Worm (Caenorhabditis elegans) whole organism, L4/young adult: ENCODE data around the gene C03H5.7.

ENCODE experiments used
- W03F9.2 ChIP-seq: fragments of 150-350 bp; optimal IDR thresholded peaks from 2 replicates; lab custom pipeline; 2014; ENCODE audit warnings: missing biosample characterization, missing genetic modification characterization
- dao-5 ChIP-seq: sonication (generic microtip); optimal IDR thresholded peaks from 2 replicates; lab custom pipeline; 2016; ENCODE audit warnings: missing genotype, missing genetic modification characterization, moderate library complexity, missing compliant biosample characterization
- him-1 ChIP-seq: sonication (generic microtip); optimal IDR thresholded peaks from 2 replicates; lab custom pipeline; 2016; ENCODE audit warnings: missing genotype, missing genetic modification reagents, missing genetic modification characterization, missing compliant biosample characterization

DNA sequence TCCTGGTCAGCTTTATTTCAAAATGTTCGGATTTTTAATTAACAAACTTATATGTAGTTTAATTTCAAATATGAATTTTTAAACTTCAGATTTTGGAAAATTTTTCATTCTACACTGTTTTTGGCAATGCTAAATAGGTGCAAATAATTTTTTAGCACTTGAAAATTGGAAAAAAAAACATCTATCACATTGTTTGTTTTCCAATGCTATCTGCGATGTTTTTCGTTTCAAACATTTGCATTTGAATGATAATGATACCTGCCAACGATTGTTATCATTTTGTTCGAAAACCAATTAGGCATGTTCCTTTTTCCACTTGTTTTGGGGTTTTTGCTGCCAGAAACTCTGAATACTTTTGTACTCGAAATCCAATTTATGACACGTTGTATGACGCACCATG lies 5.1 kb upstream of the C03H5.7 start, which contains the start of gene C03H5.4:
- TF ChIP-seq W03F9.2 = no peak
- TF ChIP-seq him-1 (tag; lab: Kevin White, UChicago) = no peak
- no peak for TF ChIP-seq dao-5 (tag; lab: Kevin White, UChicago)
